Fruit fly (Drosophila melanogaster) whole organism: ENCODE data around the gene CTCF.

Source experiments
- CG8478 ChIP-seq: fragments of >200 bp; optimal IDR thresholded peaks from 2 replicates; lab custom pipeline; 2018; ENCODE audit warnings: inconsistent platforms
- EcR ChIP-seq, 2 experiments: fragments of >200 bp; optimal IDR thresholded peaks; 2 replicates each; lab custom pipeline; 2017; ENCODE audit warnings: missing biosample characterization in 2 of 2, missing genetic modification characterization in 2 of 2, missing genetic modification reagents in 2 of 2
- pan ChIP-seq: fragments of >200 bp; optimal IDR thresholded peaks from 2 replicates; lab custom pipeline; 2017
- usp ChIP-seq: fragments of >200 bp; optimal IDR thresholded peaks from 2 replicates; lab custom pipeline; 2017; ENCODE audit warnings: missing biosample characterization, missing genetic modification characterization, mixed read lengths

DNA sequence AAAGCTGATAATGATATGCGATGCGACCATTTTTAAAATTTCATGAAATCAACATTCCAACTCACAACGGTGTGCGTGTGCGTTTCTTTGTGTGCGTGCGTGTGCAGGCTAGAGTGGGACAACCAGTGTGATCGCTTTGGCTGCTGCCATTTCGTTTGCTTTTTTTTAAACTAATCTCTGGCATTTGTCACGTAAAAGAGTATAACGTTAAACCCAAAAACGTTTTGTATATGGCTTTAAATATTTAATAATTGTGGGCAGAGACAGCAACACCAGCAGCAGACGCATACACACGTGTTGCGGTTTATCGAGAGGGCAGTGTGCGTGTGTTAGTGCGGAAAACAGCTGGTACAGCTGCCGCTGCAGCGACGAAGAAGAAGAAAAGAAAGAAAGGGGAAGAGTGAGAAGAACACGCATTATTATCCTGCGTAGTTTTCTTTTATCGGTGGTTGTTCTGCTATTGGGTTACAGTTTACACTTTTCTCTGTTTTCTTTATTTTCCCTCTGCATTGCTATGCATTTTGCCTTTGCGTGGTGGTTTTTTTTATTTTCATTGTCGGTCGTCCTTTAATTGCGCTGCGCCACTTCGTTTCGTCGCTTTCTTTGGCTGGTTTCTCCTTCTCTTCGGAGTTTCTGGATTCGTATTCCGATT is 13.8 kb upstream of the CTCF start:
- TF ChIP-seq CG8478 (peak; percentile 79), EcR (GFP tag; optimal IDR thresholded peaks at IDR 0.05; lab: Kevin White, UChicago) (no peak), usp (GFP tag; lab: Kevin White, UChicago) (no peak), pan (lab: Kevin White, UChicago) (no peak)
